Fruit fly (Drosophila melanogaster) whole organism: ENCODE measurements around the gene msi.

Experiments
- CG8478 ChIP-seq: fragments of >200 bp; optimal IDR thresholded peaks from 2 replicates; lab custom pipeline; 2018; ENCODE audit warnings: inconsistent platforms
- Dll ChIP-seq: fragments of >200 bp; optimal IDR thresholded peaks from 2 replicates; lab custom pipeline; 2017
- EcR ChIP-seq, 2 experiments: fragments of >200 bp; optimal IDR thresholded peaks; 2 replicates each; lab custom pipeline; 2017; ENCODE audit warnings: missing biosample characterization in 2 of 2, missing genetic modification characterization in 2 of 2, missing genetic modification reagents in 2 of 2
- pan ChIP-seq: fragments of >200 bp; optimal IDR thresholded peaks from 2 replicates; lab custom pipeline; 2017
- psq ChIP-seq: fragments of >200 bp; optimal IDR thresholded peaks from 2 replicates; lab custom pipeline; 2017
- usp ChIP-seq: fragments of >200 bp; optimal IDR thresholded peaks from 2 replicates; lab custom pipeline; 2017; ENCODE audit warnings: missing biosample characterization, missing genetic modification characterization, mixed read lengths

Gene msi

dm6 chr3R:25647577-25648257 lies 131.8 kb downstream of the msi start:
- no peak for TF ChIP-seq CG8478 (lab: Kevin White, UChicago)
- TF ChIP-seq EcR (GFP tag; optimal IDR thresholded peaks at IDR 0.05; lab: Kevin White, UChicago): no peak
- no peak for TF ChIP-seq psq
- TF ChIP-seq pan (lab: Kevin White, UChicago): no peak

dm6 chr3R:25648258-25648606 lies 132.3 kb downstream of the msi start:
- TF ChIP-seq pan (lab: Kevin White, UChicago) (no peak), psq (no peak)

- no peak for TF ChIP-seq EcR (GFP tag; optimal IDR thresholded peaks at IDR 0.05; lab: Kevin White, UChicago)
- TF ChIP-seq CG8478 (lab: Kevin White, UChicago): no peak
- TF ChIP-seq Dll (lab: Kevin White, UChicago): no peak
These were observed 134.5 kb downstream of the msi start for dm6 chr3R:25650417-25650816.

dm6 chr3R:25651414-25651813 lies 135.5 kb downstream of the msi start:
- TF ChIP-seq Dll (lab: Kevin White, UChicago) (no peak), pan (lab: Kevin White, UChicago) (no peak), usp (no peak), CG8478 (lab: Kevin White, UChicago) (no peak), psq (no peak), EcR (GFP tag; optimal IDR thresholded peaks at IDR 0.05; lab: Kevin White, UChicago) (no peak)

- TF ChIP-seq CG8478 (lab: Kevin White, UChicago) (no peak), Dll (lab: Kevin White, UChicago) (no peak), usp (no peak), EcR (GFP tag; optimal IDR thresholded peaks at IDR 0.05; lab: Kevin White, UChicago) (no peak), pan (lab: Kevin White, UChicago) (no peak), psq (no peak)
These were observed 136.3 kb downstream of the msi start for dm6 chr3R:25652066-25652720.
